Fruit fly (Drosophila melanogaster): ENCODE measurements around the gene CG8852.

CG8852 gene

dm6 chr2L:3532973-3533525 lies 8.1 kb downstream of the CG8852 start (continued):
- peak in 1 of 2 experiments; percentile 32 for TF ChIP-seq Hr51 (GFP tag; optimal IDR thresholded peaks at IDR 0.05)
- TF ChIP-seq jigr1 (GFP tag; IDR thresholded peaks at IDR 0.05) = no peak
- TF ChIP-seq corto (GFP tag; optimal IDR thresholded peaks at IDR 0.05) = no peak
- TF ChIP-seq CG33557 (GFP tag; optimal IDR thresholded peaks at IDR 0.05) = no peak
- TF ChIP-seq ERR (GFP tag; optimal IDR thresholded peaks at IDR 0.05) = no peak
- TF ChIP-seq shn (GFP tag; optimal IDR thresholded peaks at IDR 0.05) = peak; percentile 44
- TF ChIP-seq CG18476 (GFP tag; optimal IDR thresholded peaks at IDR 0.05) = no peak
- no peak for TF ChIP-seq CG7745 (tag; optimal IDR thresholded peaks at IDR 0.05)
- TF ChIP-seq sug (tag; optimal IDR thresholded peaks at IDR 0.05) = no peak
- TF ChIP-seq lov (optimal IDR thresholded peaks at IDR 0.05) = no peak
- 0 out of 3 replicates have a peak, but pooled peaks have one; percentile 58 for TF ChIP-seq lov (GFP tag; IDR thresholded peaks at IDR 0.05)
- TF ChIP-seq stc (GFP tag; IDR thresholded peaks at IDR 0.05) = 0 out of 2 replicates have a peak, but pooled peaks have one; percentile 18
- TF ChIP-seq CG3726 (GFP tag; IDR thresholded peaks at IDR 0.05) = no peak
- TF ChIP-seq CG17568 (GFP tag; optimal IDR thresholded peaks at IDR 0.05) = no peak
- TF ChIP-seq onecut (GFP tag; IDR thresholded peaks at IDR 0.05) = peak; percentile 43
- no peak for TF ChIP-seq BtbVII (GFP tag; optimal IDR thresholded peaks at IDR 0.05)
- peak; percentile 88 for TF ChIP-seq CG15696 (tag; optimal IDR thresholded peaks at IDR 0.05)
- no peak for TF ChIP-seq D19B (GFP tag; optimal IDR thresholded peaks at IDR 0.05)
- TF ChIP-seq zen2 (GFP tag; IDR thresholded peaks at IDR 0.05; ENCODE audit: partially characterized antibody) = no peak
- TF ChIP-seq gem (tag; optimal IDR thresholded peaks at IDR 0.05) = peak; percentile 67
- TF ChIP-seq MTF-1 (GFP tag; optimal IDR thresholded peaks at IDR 0.05; ENCODE audit: borderline replicate concordance) = no peak
- TF ChIP-seq Nf-YA (GFP tag; IDR thresholded peaks at IDR 0.05) = no peak
- no peak; the same call in 1 of the 2 replicates for TF ChIP-seq E2f2 (GFP tag; IDR thresholded peaks at IDR 0.05)
- no peak for TF ChIP-seq zfh2 (GFP tag; optimal IDR thresholded peaks at IDR 0.05)
- TF ChIP-seq mirr (GFP tag; optimal IDR thresholded peaks at IDR 0.05) = no peak
- TF ChIP-seq otp (GFP tag; IDR thresholded peaks at IDR 0.05) = peak; percentile 81
- TF ChIP-seq emc (GFP tag; optimal IDR thresholded peaks at IDR 0.05) = no peak
- TF ChIP-seq CG14014 (GFP tag; IDR thresholded peaks at IDR 0.05) = no peak
- TF ChIP-seq pfk (GFP tag; optimal IDR thresholded peaks at IDR 0.05) = no peak
- TF ChIP-seq CG32767 (GFP tag; IDR thresholded peaks at IDR 0.05) = no peak
- peak; percentile 11 for TF ChIP-seq Hr3 (GFP tag; optimal IDR thresholded peaks at IDR 0.05)
- TF ChIP-seq CG8290 (GFP tag; optimal IDR thresholded peaks at IDR 0.05) = no peak
- TF ChIP-seq CG8290 (tag; optimal IDR thresholded peaks at IDR 0.05) = no peak
- no peak for TF ChIP-seq CG7963 (GFP tag; IDR thresholded peaks at IDR 0.05; ENCODE audit: partially characterized antibody)
- TF ChIP-seq Taf1 (GFP tag; IDR thresholded peaks at IDR 0.05) = no peak
- peak; percentile 37; the same call in 1 of the 2 replicates for TF ChIP-seq CG4730 (GFP tag; IDR thresholded peaks at IDR 0.05)
- 0 out of 2 replicates have a peak, but pooled peaks have one; percentile 16 for TF ChIP-seq esg (GFP tag; conservative IDR thresholded peaks at IDR 0.05)
- no peak for TF ChIP-seq ase (GFP tag; IDR thresholded peaks at IDR 0.05)
- TF ChIP-seq CG13775 (GFP tag; optimal IDR thresholded peaks at IDR 0.05) = peak; percentile 57
- no peak for TF ChIP-seq CG15601 (tag; optimal IDR thresholded peaks at IDR 0.05)
- TF ChIP-seq Hmr (GFP tag; optimal IDR thresholded peaks at IDR 0.05) = no peak
- TF ChIP-seq Myb (GFP tag; optimal IDR thresholded peaks at IDR 0.05) = no peak
- TF ChIP-seq knrl (GFP tag; IDR thresholded peaks at IDR 0.05; ENCODE audit: partially characterized antibody) = no peak
- 0 out of 3 replicates have a peak, but pooled peaks have one; percentile 32 for TF ChIP-seq gce (GFP tag; IDR thresholded peaks at IDR 0.05)
- peak; percentile 36 for TF ChIP-seq CG8944 (GFP tag; optimal IDR thresholded peaks at IDR 0.05)
- TF ChIP-seq CG12659 (GFP tag; optimal IDR thresholded peaks at IDR 0.05) = no peak
- TF ChIP-seq CG4617 (GFP tag; optimal IDR thresholded peaks at IDR 0.05; ENCODE audit: borderline replicate concordance) = no peak
- TF ChIP-seq MBD-R2 (GFP tag; IDR thresholded peaks at IDR 0.05) = no peak; the same call in 1 of the 2 replicates
- TF ChIP-seq ftz-f1 (GFP tag; optimal IDR thresholded peaks at IDR 0.05) = no peak
- TF ChIP-seq CG13123 (GFP tag; optimal IDR thresholded peaks at IDR 0.05) = peak; percentile 10

Measured in whole organism, embryonic.